Fruit fly (Drosophila melanogaster) whole organism, prepupa: Measurements from ENCODE around the gene CG31515.

Source experiments
- CG16779 ChIP-seq: fragments of 200-800 bp; sonication (Bioruptor generic); optimal IDR thresholded peaks from 3 replicates; lab custom pipeline; 2017; ENCODE audit warnings: missing biosample characterization, mild to moderate bottlenecking, missing genetic modification characterization
- CG3919 ChIP-seq: fragments of 200-800 bp; sonication (Bioruptor generic); optimal IDR thresholded peaks from 3 replicates; lab custom pipeline; 2016; ENCODE audit warnings: missing biosample characterization, missing genetic modification characterization
- CG6276 ChIP-seq: fragments of 200-800 bp; sonication (Bioruptor generic); optimal IDR thresholded peaks from 2 replicates; lab custom pipeline; 2017; ENCODE audit warnings: missing biosample characterization, mild to moderate bottlenecking, missing genetic modification characterization
- CG6854 ChIP-seq: fragments of 200-800 bp; sonication (Bioruptor generic); optimal IDR thresholded peaks from 2 replicates; lab custom pipeline; 2017; ENCODE audit warnings: missing biosample characterization, mild to moderate bottlenecking, missing genetic modification characterization
- CG8319 ChIP-seq: fragments of 200-800 bp; sonication (Bioruptor generic); optimal IDR thresholded peaks from 3 replicates; lab custom pipeline; 2016; ENCODE audit warnings: missing biosample characterization, missing genetic modification characterization
- Gug ChIP-seq: fragments of 200-800 bp; sonication (Bioruptor generic); IDR thresholded peaks from 2 replicates; pipeline ENCODE4 v1.3.6; 2022; ENCODE audit warnings: missing biosample characterization, missing genetic modification characterization
- Hr39 ChIP-seq: fragments of 200-800 bp; sonication (Bioruptor generic); optimal IDR thresholded peaks from 2 replicates; lab custom pipeline; 2016; ENCODE audit warnings: missing biosample characterization, missing genetic modification characterization
- Sox14 ChIP-seq: fragments of 200-800 bp; sonication (Bioruptor generic); optimal IDR thresholded peaks from 3 replicates; lab custom pipeline; 2016; ENCODE audit warnings: missing biosample characterization, missing genetic modification characterization
- achi ChIP-seq: fragments of 200-800 bp; sonication (Bioruptor generic); optimal IDR thresholded peaks from 3 replicates; lab custom pipeline; 2016; ENCODE audit warnings: missing biosample characterization, missing genetic modification characterization
- acj6 ChIP-seq: fragments of 200-800 bp; sonication (Bioruptor generic); optimal IDR thresholded peaks from 3 replicates; lab custom pipeline; 2016; ENCODE audit warnings: missing biosample characterization, missing genetic modification characterization
- topi ChIP-seq: fragments of 200-800 bp; sonication (Bioruptor generic); optimal IDR thresholded peaks from 3 replicates; lab custom pipeline; 2016; ENCODE audit warnings: missing biosample characterization, missing genetic modification characterization

dm6 chr3R:23395720-23396119 is 7.0 kb upstream of the CG31515 start:
- TF ChIP-seq CG3919 (peak; percentile 43), Gug (peak; percentile 52; the same call in 1 of the 2 replicates), acj6 (GFP tag; lab: Kevin White, UChicago) (peak; percentile 3), Hr39 (GFP tag; lab: Kevin White, UChicago) (no peak), topi (GFP tag; lab: Kevin White, UChicago) (no peak), CG6854 (GFP tag; lab: Kevin White, UChicago) (no peak), CG6276 (GFP tag; lab: Kevin White, UChicago) (peak; percentile 72), CG8319 (GFP tag; lab: Kevin White, UChicago) (no peak), CG16779 (no peak), Sox14 (GFP tag; lab: Kevin White, UChicago) (peak; percentile 33), achi (GFP tag; lab: Kevin White, UChicago) (peak; percentile 45)
